Worm (Caenorhabditis elegans) whole organism, midembryonic: ENCODE data around the gene C52E2.4.
"Not testable (repeated sequence)": the region's sequence is repeated elsewhere in the genome, so short reads cannot be mapped to it uniquely, and the experiment has no call there.

ENCODE experiments used
- T22C8.4 ChIP-seq: fragments of 200-800 bp; sonication (Bioruptor generic); IDR thresholded peaks from 2 replicates; pipeline ENCODE4 v1.3.6; 2022; ENCODE audit warnings: missing genetic modification characterization, missing compliant biosample characterization
- cog-1 ChIP-seq: sonication (generic microtip); optimal IDR thresholded peaks from 2 replicates; lab custom pipeline; 2016; ENCODE audit warnings: missing genetic modification characterization, missing compliant biosample characterization
- flt-1 ChIP-seq: fragments of 200-800 bp; sonication (Bioruptor generic); IDR thresholded peaks from 2 replicates; pipeline ENCODE4 v1.3.6; 2022; ENCODE audit warnings: missing genetic modification characterization, missing compliant biosample characterization
- klf-2 ChIP-seq: fragments of 200-800 bp; sonication (Bioruptor generic); conservative IDR thresholded peaks from 2 replicates; pipeline ENCODE4 v1.3.6; 2022; ENCODE audit warnings: missing genetic modification reagents, missing genetic modification characterization, missing compliant biosample characterization
- med-1 ChIP-seq: sonication (generic microtip); optimal IDR thresholded peaks from 2 replicates; lab custom pipeline; 2017; ENCODE audit warnings: missing genetic modification characterization, mild to moderate bottlenecking, missing compliant biosample characterization, antibody characterized with exemption, missing genetic modification reagents; ENCODE audit not compliant: insufficient read depth
- ref-1 ChIP-seq: fragments of 200-800 bp; sonication (Bioruptor generic); conservative IDR thresholded peaks from 2 replicates; pipeline ENCODE4 v1.3.6; 2022; ENCODE audit warnings: missing genetic modification reagents, missing genetic modification characterization, missing compliant biosample characterization
- tab-1 ChIP-seq: fragments of 200-800 bp; sonication (Bioruptor generic); IDR thresholded peaks from 2 replicates; pipeline ENCODE4 v1.3.6; 2022; ENCODE audit warnings: missing genetic modification characterization, missing compliant biosample characterization
- ztf-23 ChIP-seq: fragments of 200-800 bp; sonication (Bioruptor generic); IDR thresholded peaks from 2 replicates; pipeline ENCODE4 v1.3.6; 2022; ENCODE audit warnings: missing genetic modification reagents, missing genetic modification characterization, missing compliant biosample characterization
- ztf-29 ChIP-seq: fragments of 200-800 bp; sonication (Bioruptor generic); IDR thresholded peaks from 2 replicates; pipeline ENCODE4 v1.3.6; 2022; ENCODE audit warnings: missing genetic modification reagents, missing genetic modification characterization, missing compliant biosample characterization

C52E2.4 gene

ce11 chrII:1836204-1836603 is 6.7 kb upstream of the C52E2.4 start, which contains the start of gene T08E11.1:
Gene T08E11.1 (plus strand): TSS chrII:1836504.
- TF ChIP-seq T22C8.4 (GFP tag; lab: Robert Waterston, UW) (no peak), tab-1 (no peak), klf-2 (no peak), flt-1 (GFP tag; lab: Robert Waterston, UW) (no peak), cog-1 (no peak), ztf-23 (GFP tag; lab: Robert Waterston, UW) (no peak), ztf-29 (GFP tag; lab: Robert Waterston, UW) (no peak), med-1 (no peak), ref-1 (GFP tag; lab: Robert Waterston, UW) (no peak)

- TF ChIP-seq klf-2 (no peak), ztf-29 (GFP tag; lab: Robert Waterston, UW) (no peak)
Measured at ce11 chrII:1844552-1844951, 1.6 kb downstream of the C52E2.4 start.

ce11 chrII:1848109-1848508 is 5.2 kb downstream of the C52E2.4 start, which contains the start of gene fbxb-97:
Gene fbxb-97 (minus strand): TSS chrII:1848161.
- TF ChIP-seq klf-2 (no peak), cog-1 (no peak), med-1 (no peak), tab-1 (no peak), ztf-23 (GFP tag; lab: Robert Waterston, UW) (no peak), ref-1 (GFP tag; lab: Robert Waterston, UW) (no peak)

ce11 chrII:1850299-1850698 is 7.4 kb downstream of the C52E2.4 start, which contains the start of gene fbxb-96:
Gene fbxb-96 (minus strand): TSS chrII:1850399.
- TF ChIP-seq cog-1 (no peak), tab-1 (no peak), T22C8.4 (GFP tag; lab: Robert Waterston, UW) (no peak), ref-1 (GFP tag; lab: Robert Waterston, UW) (no peak), ztf-23 (GFP tag; lab: Robert Waterston, UW) (no peak), flt-1 (GFP tag; lab: Robert Waterston, UW) (no peak), ztf-29 (GFP tag; lab: Robert Waterston, UW) (no peak), med-1 (no peak), klf-2 (no peak)

ce11 chrII:1850840-1851294 is 7.9 kb downstream of the C52E2.4 start, which contains the start of gene C52E2.3:
Gene C52E2.3 (plus strand): TSS chrII:1851244.
- no peak for TF ChIP-seq ztf-29 (GFP tag; lab: Robert Waterston, UW)
- no peak for TF ChIP-seq med-1
- TF ChIP-seq ref-1 (GFP tag; lab: Robert Waterston, UW) = no peak
- TF ChIP-seq ztf-23 (GFP tag; lab: Robert Waterston, UW) = no peak
- no peak for TF ChIP-seq T22C8.4 (GFP tag; lab: Robert Waterston, UW)
- TF ChIP-seq cog-1 = no peak
- no peak for TF ChIP-seq tab-1
- no peak for TF ChIP-seq flt-1 (GFP tag; lab: Robert Waterston, UW)
- no peak for TF ChIP-seq klf-2

ce11 chrII:1851716-1852115 is 8.8 kb downstream of the C52E2.4 start:
- TF ChIP-seq ref-1 (GFP tag; lab: Robert Waterston, UW) = no peak
- no peak for TF ChIP-seq ztf-23 (GFP tag; lab: Robert Waterston, UW)
- TF ChIP-seq cog-1 = no peak
- TF ChIP-seq ztf-29 (GFP tag; lab: Robert Waterston, UW) = no peak
- TF ChIP-seq klf-2 = no peak
- no peak for TF ChIP-seq flt-1 (GFP tag; lab: Robert Waterston, UW)
- TF ChIP-seq med-1 = no peak
- no peak for TF ChIP-seq T22C8.4 (GFP tag; lab: Robert Waterston, UW)
- TF ChIP-seq tab-1 = no peak

- no peak for TF ChIP-seq cog-1
- no peak for TF ChIP-seq med-1
- no peak for TF ChIP-seq flt-1 (GFP tag; lab: Robert Waterston, UW)
- TF ChIP-seq klf-2 = no peak
- TF ChIP-seq tab-1 = no peak
- no peak for TF ChIP-seq T22C8.4 (GFP tag; lab: Robert Waterston, UW)
- TF ChIP-seq ref-1 (GFP tag; lab: Robert Waterston, UW) = no peak
- no peak for TF ChIP-seq ztf-29 (GFP tag; lab: Robert Waterston, UW)
- no peak for TF ChIP-seq ztf-23 (GFP tag; lab: Robert Waterston, UW)
Measured at ce11 chrII:1852503-1852902, 9.6 kb downstream of the C52E2.4 start, which contains the start of gene C52E2.2. Gene C52E2.2 (plus strand): TSS chrII:1852803.

- TF ChIP-seq klf-2; ref-1 (GFP tag; lab: Robert Waterston, UW); ztf-29 (GFP tag; lab: Robert Waterston, UW): not testable (repeated sequence)
Measured at ce11 chrII:1854094-1854493, 11.1 kb downstream of the C52E2.4 start, which contains the start of gene fbxb-95. Gene fbxb-95 (plus strand): TSS chrII:1854394.

ce11 chrII:1861285-1861793 is 18.4 kb downstream of the C52E2.4 start, which contains the start of gene C16C4.18:
Gene C16C4.18 (minus strand): TSS chrII:1861335.
- TF ChIP-seq ztf-29 (GFP tag; lab: Robert Waterston, UW); klf-2; tab-1: not testable (repeated sequence)

ce11 chrII:1862334-1862733 is 19.4 kb downstream of the C52E2.4 start, which contains the start of gene fbxb-98:
Gene fbxb-98 (plus strand): TSS chrII:1862634.
- not testable (repeated sequence) for TF ChIP-seq T22C8.4 (GFP tag; lab: Robert Waterston, UW); tab-1; med-1

- no peak for TF ChIP-seq ztf-23 (GFP tag; lab: Robert Waterston, UW)
- no peak for TF ChIP-seq flt-1 (GFP tag; lab: Robert Waterston, UW)
- no peak for TF ChIP-seq klf-2
- no peak for TF ChIP-seq T22C8.4 (GFP tag; lab: Robert Waterston, UW)
- TF ChIP-seq tab-1 = no peak
- no peak for TF ChIP-seq med-1
- TF ChIP-seq ref-1 (GFP tag; lab: Robert Waterston, UW) = no peak
- TF ChIP-seq cog-1 = no peak
- TF ChIP-seq ztf-29 (GFP tag; lab: Robert Waterston, UW) = no peak
Measured at ce11 chrII:1864278-1864677, 21.3 kb downstream of the C52E2.4 start, which contains the start of gene C16C4.17. Gene C16C4.17 (plus strand): TSS chrII:1864578.
